Worm (Caenorhabditis elegans): Measurements from ENCODE around the gene F46B6.9.

F46B6.9 gene

ce11 chrV:9786721-9787131 lies 9.9 kb upstream of the F46B6.9 start, which contains the start of gene F46B6.6:
F46B6.6 (minus strand) TSS chrV:9786868.
- TF ChIP-seq ama-1 (optimal IDR thresholded peaks at IDR 0.05) (peak; percentile 80), nhr-76 (tag; optimal IDR thresholded peaks at IDR 0.05) (no peak), mdl-1 (tag; optimal IDR thresholded peaks at IDR 0.05) (no peak), nhr-43 (tag; optimal IDR thresholded peaks at IDR 0.05; ENCODE audit: poor library complexity, severe bottlenecking) (peak; percentile 49), elt-2 (tag; optimal IDR thresholded peaks at IDR 0.05) (peak; percentile 21), nhr-23 (tag; optimal IDR thresholded peaks at IDR 0.05) (no peak)

ce11 chrV:9789657-9790261 lies 6.9 kb upstream of the F46B6.9 start, which contains the start of gene ztf-7:
ztf-7 (minus strand) TSS chrV:9789707.
- TF ChIP-seq elt-1 (tag; optimal IDR thresholded peaks at IDR 0.05) = peak; percentile 76
- TF ChIP-seq nhr-11 (tag; optimal IDR thresholded peaks at IDR 0.05) = peak; percentile 80
- no peak for TF ChIP-seq fkh-2 (tag; optimal IDR thresholded peaks at IDR 0.05)
- TF ChIP-seq nhr-237 (tag; optimal IDR thresholded peaks at IDR 0.05) = no peak
- TF ChIP-seq nhr-25 (tag; optimal IDR thresholded peaks at IDR 0.05) = peak; percentile 99
- no peak for TF ChIP-seq fos-1 (tag; optimal IDR thresholded peaks at IDR 0.05)
- no peak for TF ChIP-seq nhr-76 (tag; optimal IDR thresholded peaks at IDR 0.05)
- TF ChIP-seq pha-4 (tag; optimal IDR thresholded peaks at IDR 0.05) = peak; percentile 96
- peak; percentile 87 for TF ChIP-seq fkh-10 (GFP tag; optimal IDR thresholded peaks at IDR 0.05)
- TF ChIP-seq ZK546.5 (tag; optimal IDR thresholded peaks at IDR 0.05) = no peak
- peak; percentile 94 for TF ChIP-seq nfya-1 (tag; optimal IDR thresholded peaks at IDR 0.05; ENCODE audit: insufficient read depth)
- TF ChIP-seq aly-2 (tag; optimal IDR thresholded peaks at IDR 0.05) = no peak
- peak; percentile 94 for TF ChIP-seq mdl-1 (tag; optimal IDR thresholded peaks at IDR 0.05)
- TF ChIP-seq elt-3 (tag; optimal IDR thresholded peaks at IDR 0.05) = no peak
- TF ChIP-seq jun-1 (tag; optimal IDR thresholded peaks at IDR 0.05) = peak; percentile 95
- peak; percentile 26 for TF ChIP-seq nhr-77 (tag; optimal IDR thresholded peaks at IDR 0.05)
- TF ChIP-seq lin-15B (tag; optimal IDR thresholded peaks at IDR 0.05) = peak; percentile 89
- TF ChIP-seq zag-1 (tag; optimal IDR thresholded peaks at IDR 0.05) = no peak
- TF ChIP-seq ceh-9 (tag; optimal IDR thresholded peaks at IDR 0.05) = no peak
- TF ChIP-seq pqm-1 (tag; optimal IDR thresholded peaks at IDR 0.05) = peak; percentile 73
- TF ChIP-seq nhr-23 (tag; optimal IDR thresholded peaks at IDR 0.05) = peak; percentile 97
- TF ChIP-seq eor-1 (tag; optimal IDR thresholded peaks at IDR 0.05) = no peak
- no peak for TF ChIP-seq daf-12 (tag; optimal IDR thresholded peaks at IDR 0.05)
- TF ChIP-seq egl-5 (tag; optimal IDR thresholded peaks at IDR 0.05) = peak; percentile 91
- no peak for TF ChIP-seq ztf-11 (tag; optimal IDR thresholded peaks at IDR 0.05)
- peak; percentile 96 for TF ChIP-seq lsy-12 (tag; optimal IDR thresholded peaks at IDR 0.05)
- peak; percentile 18 for TF ChIP-seq unc-62 (GFP tag; optimal IDR thresholded peaks at IDR 0.05)
- TF ChIP-seq sea-2 (GFP tag; optimal IDR thresholded peaks at IDR 0.05) = no peak
- TF ChIP-seq R02D3.7 (tag; optimal IDR thresholded peaks at IDR 0.05) = peak; percentile 62
- peak; percentile 97 for TF ChIP-seq nhr-43 (tag; optimal IDR thresholded peaks at IDR 0.05; ENCODE audit: poor library complexity, severe bottlenecking)
- TF ChIP-seq lin-39 (tag; optimal IDR thresholded peaks at IDR 0.05) = peak; percentile 95
- TF ChIP-seq egl-27 (tag; optimal IDR thresholded peaks at IDR 0.05) = peak; percentile 38
- TF ChIP-seq unc-39 (tag; optimal IDR thresholded peaks at IDR 0.05) = no peak
- TF ChIP-seq nhr-28 (tag; optimal IDR thresholded peaks at IDR 0.05) = no peak
- TF ChIP-seq ztf-4 (tag; optimal IDR thresholded peaks at IDR 0.05) = peak; percentile 74
- peak; percentile 88 for TF ChIP-seq tbx-2 (tag; optimal IDR thresholded peaks at IDR 0.05)
- TF ChIP-seq ceh-16 (tag; optimal IDR thresholded peaks at IDR 0.05) = peak; percentile 50
- peak; percentile 68 for TF ChIP-seq skn-1 (tag; optimal IDR thresholded peaks at IDR 0.05)
- TF ChIP-seq ceh-82 (tag; optimal IDR thresholded peaks at IDR 0.05) = peak; percentile 35
- TF ChIP-seq nhr-12 (tag; optimal IDR thresholded peaks at IDR 0.05) = no peak
- peak; percentile 82 for TF ChIP-seq ama-1 (optimal IDR thresholded peaks at IDR 0.05)
- peak; percentile 80 for TF ChIP-seq hmg-11 (tag; optimal IDR thresholded peaks at IDR 0.05)
- peak; percentile 80 for TF ChIP-seq ceh-28 (tag; optimal IDR thresholded peaks at IDR 0.05)
- no peak for TF ChIP-seq nhr-67 (tag; optimal IDR thresholded peaks at IDR 0.05)
- peak; percentile 93 for TF ChIP-seq snpc-4 (tag; optimal IDR thresholded peaks at IDR 0.05)
- no peak for TF ChIP-seq mml-1 (tag; optimal IDR thresholded peaks at IDR 0.05)
- TF ChIP-seq elt-2 (tag; optimal IDR thresholded peaks at IDR 0.05) = peak; percentile 89

Data from whole organism, L3 larva.